Fruit fly (Drosophila melanogaster): ENCODE measurements around the gene CG31139.

DNA sequence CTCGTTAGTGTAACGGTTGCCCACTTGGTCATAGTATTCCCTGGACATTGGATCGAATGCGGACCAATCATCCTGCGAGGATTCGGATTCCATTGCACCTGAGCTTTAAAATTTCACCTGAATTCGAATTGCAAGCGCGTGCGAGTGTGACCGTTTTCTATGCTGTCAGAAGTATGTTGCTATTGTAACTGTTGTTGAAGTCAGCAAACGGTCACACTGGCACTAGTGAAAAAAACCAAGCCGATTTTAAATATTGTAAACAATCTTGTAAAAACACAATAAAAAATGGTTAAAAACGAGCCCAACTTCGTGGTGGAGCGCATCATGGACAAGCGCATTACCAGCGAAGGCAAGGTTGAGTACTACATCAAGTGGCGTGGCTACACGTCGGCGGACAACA lies 3.4 kb downstream of the CG31139 start, which contains the start of the genes vret and HP1c:
- TF ChIP-seq CG11617 (GFP tag; optimal IDR thresholded peaks at IDR 0.05) (no peak), Crg-1 (GFP tag; optimal IDR thresholded peaks at IDR 0.05) (no peak), Mnt (GFP tag; optimal IDR thresholded peaks at IDR 0.05) (no peak), kay (GFP tag; ENCODE audit: borderline replicate concordance) (no peak), CG5204 (GFP tag; optimal IDR thresholded peaks at IDR 0.05) (no peak), ovo (GFP tag; optimal IDR thresholded peaks at IDR 0.05) (no peak), CG14711 (tag; optimal IDR thresholded peaks at IDR 0.05) (no peak), Hr96 (GFP tag; optimal IDR thresholded peaks at IDR 0.05) (no peak), tj (GFP tag; optimal IDR thresholded peaks at IDR 0.05) (no peak)
